Worm (Caenorhabditis elegans): Measurements from ENCODE around the gene math-37.

DNA sequence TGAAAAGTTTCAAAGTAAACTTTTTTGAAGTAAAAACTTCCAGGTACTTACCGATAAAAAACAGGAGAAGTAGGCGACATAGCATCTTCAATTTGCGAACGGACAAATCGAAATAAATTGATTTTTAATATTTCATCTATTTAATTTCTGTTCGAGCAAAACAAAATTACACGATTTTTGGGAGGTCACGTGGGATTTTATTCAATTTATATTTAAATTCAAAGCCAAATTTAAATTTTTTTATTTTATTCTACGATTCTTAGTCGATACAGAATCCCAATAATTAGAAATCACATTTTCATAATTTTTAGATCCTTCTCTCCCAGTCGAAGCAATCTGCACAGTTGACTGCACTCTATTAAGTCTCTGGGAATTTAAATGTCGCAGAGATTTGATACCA lies 48.1 kb upstream of the math-37 start, which contains the start of gene C33C12.12:
- TF ChIP-seq ztf-11 (tag; optimal IDR thresholded peaks at IDR 0.05) (no peak), unc-62 (GFP tag; optimal IDR thresholded peaks at IDR 0.05) (no peak), lin-13 (GFP tag; optimal IDR thresholded peaks at IDR 0.05) (no peak), nhr-12 (tag; optimal IDR thresholded peaks at IDR 0.05) (no peak), nhr-25 (tag; optimal IDR thresholded peaks at IDR 0.05) (no peak), ceh-82 (tag; optimal IDR thresholded peaks at IDR 0.05) (no peak), unc-39 (tag; optimal IDR thresholded peaks at IDR 0.05) (no peak), nhr-11 (tag; optimal IDR thresholded peaks at IDR 0.05) (no peak), lin-11 (tag; optimal IDR thresholded peaks at IDR 0.05) (no peak), aly-2 (tag; optimal IDR thresholded peaks at IDR 0.05) (no peak), elt-3 (tag; optimal IDR thresholded peaks at IDR 0.05) (no peak), lsy-2 (tag; optimal IDR thresholded peaks at IDR 0.05) (no peak), alr-1 (tag; optimal IDR thresholded peaks at IDR 0.05) (no peak)

All from whole organism, L2 larva.